Worm (Caenorhabditis elegans) whole organism, L4 larva: ENCODE data around the gene T28C6.8.

Experiments used
- F10B5.3 ChIP-seq: sonication (generic microtip); optimal IDR thresholded peaks from 2 replicates; lab custom pipeline; 2016; ENCODE audit warnings: mild to moderate bottlenecking, missing genetic modification characterization, missing compliant biosample characterization
- T26A8.4 ChIP-seq: fragments of 200-800 bp; sonication (Bioruptor generic); IDR thresholded peaks from 2 replicates; pipeline ENCODE4 v1.3.6; 2022; ENCODE audit warnings: missing genetic modification characterization, missing compliant biosample characterization
- Y5F2A.4 ChIP-seq: fragments of 200-800 bp; sonication (Bioruptor generic); optimal IDR thresholded peaks from 2 replicates; lab custom pipeline; 2018; ENCODE audit warnings: mild to moderate bottlenecking, missing genetic modification characterization, missing compliant biosample characterization
- ZK546.5 ChIP-seq, 2 experiments: sonication (generic microtip); optimal IDR thresholded peaks; 2 replicates each; lab custom pipeline; 2017; ENCODE audit warnings: missing biosample characterization in 2 of 2, missing genetic modification characterization in 2 of 2
- aha-1 ChIP-seq: fragments of 150-350 bp; peaks from one replicate; lab custom pipeline; 2014; ENCODE audit warnings: missing biosample characterization, missing genetic modification characterization
- cey-2 ChIP-seq: sonication (generic microtip); optimal IDR thresholded peaks from 3 replicates; lab custom pipeline; 2017; ENCODE audit warnings: missing genetic modification characterization, mild to moderate bottlenecking, missing compliant biosample characterization, antibody characterized with exemption, borderline replicate concordance; ENCODE audit not compliant: insufficient read depth
- ctbp-1 ChIP-seq: fragments of 200-800 bp; sonication (Bioruptor generic); IDR thresholded peaks from 2 replicates; pipeline ENCODE4 v1.3.6; 2022; ENCODE audit warnings: missing genetic modification reagents, missing genetic modification characterization, missing compliant biosample characterization
- daf-12 ChIP-seq: fragments of 150-350 bp; optimal IDR thresholded peaks from 2 replicates; lab custom pipeline; 2014; ENCODE audit warnings: missing biosample characterization, missing genetic modification reagents, missing genetic modification characterization
- daf-16 ChIP-seq, 3 experiments: sonication (generic microtip); optimal IDR thresholded peaks; 2 replicates each; lab custom pipeline; 2016 to 2017; ENCODE audit warnings: missing genetic modification characterization in 3 of 3, missing genetic modification reagents in 3 of 3, mild to moderate bottlenecking in 2 of 3, missing compliant biosample characterization in 2 of 3, missing biosample characterization in 1 of 3, moderate library complexity in 1 of 3
- daf-19 ChIP-seq: fragments of 200-800 bp; sonication (Bioruptor generic); conservative IDR thresholded peaks from 2 replicates; pipeline ENCODE4 v1.3.6; 2022; ENCODE audit warnings: missing genetic modification characterization, missing compliant biosample characterization
- daf-8 ChIP-seq: fragments of 200-800 bp; sonication (Bioruptor generic); IDR thresholded peaks from 2 replicates; pipeline ENCODE4 v1.3.6; 2022; ENCODE audit warnings: missing genetic modification characterization, missing compliant biosample characterization
- duxl-1 ChIP-seq: sonication (generic microtip); optimal IDR thresholded peaks from 2 replicates; lab custom pipeline; 2016; ENCODE audit warnings: mild to moderate bottlenecking, missing genetic modification characterization, moderate library complexity, missing compliant biosample characterization; ENCODE audit not compliant: poor library complexity
- dve-1 ChIP-seq: sonication (generic microtip); optimal IDR thresholded peaks from 2 replicates; lab custom pipeline; 2017; ENCODE audit warnings: antibody characterized with exemption, mild to moderate bottlenecking, missing genetic modification characterization, missing compliant biosample characterization; ENCODE audit not compliant: insufficient read depth
- egl-27 ChIP-seq: sonication (generic microtip); optimal IDR thresholded peaks from 3 replicates; lab custom pipeline; 2017; ENCODE audit warnings: missing biosample characterization, missing genetic modification reagents, missing genetic modification characterization
- hlh-11 ChIP-seq: fragments of 200-800 bp; sonication (Bioruptor generic); optimal IDR thresholded peaks from 2 replicates; lab custom pipeline; 2018; ENCODE audit warnings: mild to moderate bottlenecking, missing genetic modification characterization, missing compliant biosample characterization
- jun-1 ChIP-seq: fragments of 150-350 bp; optimal IDR thresholded peaks from 2 replicates; lab custom pipeline; 2014; ENCODE audit warnings: missing biosample characterization, missing genetic modification reagents, missing genetic modification characterization
- lin-13 ChIP-seq: fragments of 150-350 bp; optimal IDR thresholded peaks from 2 replicates; lab custom pipeline; 2014; ENCODE audit warnings: missing biosample characterization, missing genetic modification reagents, missing genetic modification characterization
- lin-15B ChIP-seq: fragments of 150-350 bp; sonication (generic microtip); optimal IDR thresholded peaks from 3 replicates; lab custom pipeline; 2014; ENCODE audit warnings: missing biosample characterization, missing genetic modification characterization
- lir-3 ChIP-seq: sonication (generic microtip); optimal IDR thresholded peaks from 2 replicates; lab custom pipeline; 2016; ENCODE audit warnings: mild to moderate bottlenecking, missing genetic modification characterization, missing compliant biosample characterization
- madf-9 ChIP-seq: fragments of 200-800 bp; sonication (Bioruptor generic); conservative IDR thresholded peaks from 2 replicates; pipeline ENCODE4 v1.3.6; 2022; ENCODE audit warnings: missing genetic modification reagents, missing genetic modification characterization, missing compliant biosample characterization
- mep-1 ChIP-seq: fragments of 150-350 bp; sonication (generic microtip); optimal IDR thresholded peaks from 3 replicates; lab custom pipeline; 2014; ENCODE audit warnings: missing biosample characterization, missing genetic modification characterization
- mes-2 ChIP-seq: sonication (generic microtip); optimal IDR thresholded peaks from 2 replicates; lab custom pipeline; 2016; ENCODE audit warnings: missing genotype, mild to moderate bottlenecking, missing genetic modification characterization, missing compliant biosample characterization; ENCODE audit not compliant: poor library complexity, severe bottlenecking
- nhr-28 ChIP-seq: fragments of 150-350 bp; optimal IDR thresholded peaks from 2 replicates; lab custom pipeline; 2014; ENCODE audit warnings: missing biosample characterization, missing genetic modification characterization
- nhr-41 ChIP-seq: fragments of 200-800 bp; sonication (Bioruptor generic); IDR thresholded peaks from 2 replicates; pipeline ENCODE4 v1.3.6; 2022; ENCODE audit warnings: missing genetic modification reagents, missing genetic modification characterization, missing compliant biosample characterization
- nhr-6 ChIP-seq: fragments of 150-350 bp; optimal IDR thresholded peaks from 2 replicates; lab custom pipeline; 2014; ENCODE audit warnings: missing biosample characterization, missing genetic modification characterization
- pqm-1 ChIP-seq: sonication (generic microtip); optimal IDR thresholded peaks from 2 replicates; lab custom pipeline; 2017; ENCODE audit warnings: missing biosample characterization, missing genetic modification characterization
- tra-1 ChIP-seq: fragments of 200-800 bp; sonication (Bioruptor generic); IDR thresholded peaks from 2 replicates; pipeline ENCODE4 v1.3.6; 2022; ENCODE audit warnings: missing genetic modification reagents, missing genetic modification characterization, missing compliant biosample characterization
- unc-39 ChIP-seq: sonication (generic microtip); optimal IDR thresholded peaks from 2 replicates; lab custom pipeline; 2017; ENCODE audit warnings: missing biosample characterization, missing genetic modification characterization
- unc-62 ChIP-seq, 3 experiments: fragments of 150-350 bp in 1 of 3; sonication (generic microtip); optimal IDR thresholded peaks in 2 of 3; peaks in 1 of 3; 1 replicate in 1 of 3; 2 replicates in 2 of 3; lab custom pipeline; 2014 to 2017; ENCODE audit warnings: missing biosample characterization in 3 of 3, missing genetic modification characterization in 3 of 3, missing genetic modification reagents in 3 of 3, missing genotype in 1 of 3

T28C6.8 gene

DNA sequence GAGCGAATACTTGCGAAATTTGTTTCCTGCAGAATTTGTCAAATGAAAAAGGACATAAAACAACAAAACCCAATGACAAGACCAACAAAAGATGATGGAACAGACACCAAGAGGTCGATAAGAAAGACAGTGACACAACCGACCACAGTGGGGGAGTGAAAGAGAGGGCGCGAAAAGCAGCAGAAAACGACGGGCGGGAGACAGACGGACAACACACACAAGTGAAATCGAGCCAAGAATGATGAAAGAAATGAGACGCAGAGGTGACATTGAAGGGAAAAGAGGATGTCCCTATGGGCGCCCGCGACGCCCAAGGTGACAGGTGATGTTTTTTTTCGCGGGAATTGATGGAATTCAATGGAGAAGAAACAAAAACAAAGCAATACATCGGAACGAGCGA, 35.6 kb upstream of the T28C6.8 start (continued):
- TF ChIP-seq jun-1, result no peak
- TF ChIP-seq F10B5.3 (tag; lab: Kevin White, UChicago), result no peak
- no peak for TF ChIP-seq daf-8
- TF ChIP-seq lir-3 (tag; lab: Kevin White, UChicago), result no peak
- TF ChIP-seq unc-39 (tag; lab: Kevin White, UChicago), result no peak
- TF ChIP-seq daf-12 (tag; lab: Kevin White, UChicago), result no peak
- peak; percentile 14 for TF ChIP-seq mes-2 (tag; lab: Kevin White, UChicago)
- no peak for TF ChIP-seq nhr-6
- TF ChIP-seq daf-19, result no peak
- TF ChIP-seq unc-62 (GFP tag; optimal IDR thresholded peaks at IDR 0.05 in 1 of 2; lab: Kevin White, UChicago), result peak in 1 of 2 experiments; percentile 96
- TF ChIP-seq unc-62 (tag; optimal IDR thresholded peaks at IDR 0.05; lab: Kevin White, UChicago), result no peak

DNA sequence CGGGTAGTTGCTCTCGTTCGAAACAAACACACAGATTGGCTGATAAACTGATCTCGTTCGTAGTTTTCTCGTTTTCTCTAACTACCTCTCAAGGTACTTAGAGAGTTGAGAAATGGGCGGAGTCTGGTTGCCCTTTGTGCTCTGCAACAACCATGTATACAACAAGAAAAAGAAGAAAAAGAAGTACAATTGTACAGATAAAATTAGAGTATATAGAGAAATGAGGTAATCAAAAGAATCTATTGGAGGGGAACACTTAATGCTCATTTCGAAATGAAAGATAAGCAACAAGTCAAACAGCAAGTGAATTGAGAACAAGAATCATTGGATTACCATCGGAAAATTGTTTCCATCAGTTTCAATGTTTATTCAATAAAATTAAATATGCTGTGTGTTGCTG, 34.8 kb upstream of the T28C6.8 start, which contains the start of gene C09G9.1:
C09G9.1 (minus strand) TSS at position 143 of the 400 bp plus-strand sequence.
- no peak for TF ChIP-seq ZK546.5 (tag; optimal IDR thresholded peaks at IDR 0.05; lab: Kevin White, UChicago)
- TF ChIP-seq tra-1 (GFP tag; lab: Robert Waterston, UW), result no peak
- TF ChIP-seq T26A8.4, result no peak
- TF ChIP-seq pqm-1 (tag; lab: Kevin White, UChicago), result peak; percentile 67
- peak; percentile 51 for TF ChIP-seq nhr-28 (tag; lab: Kevin White, UChicago)
- TF ChIP-seq lin-13 (GFP tag; lab: Kevin White, UChicago), result no peak
- no peak for TF ChIP-seq duxl-1 (tag; lab: Kevin White, UChicago)
- TF ChIP-seq madf-9 (GFP tag; lab: Robert Waterston, UW), result no peak
- TF ChIP-seq nhr-41, result no peak
- peak in 1 of 2 experiments; percentile 51 for TF ChIP-seq unc-62 (GFP tag; optimal IDR thresholded peaks at IDR 0.05 in 1 of 2; lab: Kevin White, UChicago)
- no peak for TF ChIP-seq unc-62 (tag; optimal IDR thresholded peaks at IDR 0.05; lab: Kevin White, UChicago)
- TF ChIP-seq daf-16 (GFP tag; optimal IDR thresholded peaks at IDR 0.05; lab: Kevin White, UChicago), result no peak
- TF ChIP-seq daf-16 (tag; optimal IDR thresholded peaks at IDR 0.05; lab: Kevin White, UChicago), result peak; percentile 23
- peak; percentile 40 for TF ChIP-seq dve-1 (tag; lab: Kevin White, UChicago)
- TF ChIP-seq, all 104 proteins: peak for 5

DNA sequence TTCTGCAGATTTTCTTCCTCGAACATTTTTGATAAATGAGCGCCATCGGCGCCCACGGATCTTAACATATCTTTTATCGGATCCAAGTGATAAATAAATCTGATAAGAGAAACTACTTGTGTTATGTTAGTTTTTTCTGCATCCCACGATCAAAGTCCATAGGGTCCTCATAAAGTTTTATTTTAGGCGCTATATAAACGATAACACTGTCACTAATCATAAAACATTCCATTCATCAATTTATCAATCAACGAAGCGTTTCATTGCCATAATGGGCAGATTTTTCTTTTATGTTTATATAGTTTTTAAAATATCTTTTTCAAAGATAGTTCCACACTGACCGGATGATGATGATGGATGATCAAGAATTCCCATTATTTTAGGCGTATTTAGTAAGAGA, 34.1 kb upstream of the T28C6.8 start:
- TF ChIP-seq lin-15B (tag; lab: Kevin White, UChicago) (no peak), mep-1 (tag; lab: Kevin White, UChicago) (no peak), daf-16 (GFP tag; optimal IDR thresholded peaks at IDR 0.05; lab: Kevin White, UChicago) (peak in 1 of 2 experiments; percentile 13), daf-16 (tag; optimal IDR thresholded peaks at IDR 0.05; lab: Kevin White, UChicago) (no peak), hlh-11 (tag; lab: Kevin White, UChicago) (no peak), unc-62 (GFP tag; optimal IDR thresholded peaks at IDR 0.05 in 1 of 2; lab: Kevin White, UChicago) (peak in 1 of 2 experiments; percentile 98), unc-62 (tag; optimal IDR thresholded peaks at IDR 0.05; lab: Kevin White, UChicago) (no peak), ctbp-1 (GFP tag; lab: Robert Waterston, UW) (no peak), cey-2 (tag; lab: Kevin White, UChicago) (peak; percentile 13), nhr-28 (tag; lab: Kevin White, UChicago) (peak; percentile 41)

DNA sequence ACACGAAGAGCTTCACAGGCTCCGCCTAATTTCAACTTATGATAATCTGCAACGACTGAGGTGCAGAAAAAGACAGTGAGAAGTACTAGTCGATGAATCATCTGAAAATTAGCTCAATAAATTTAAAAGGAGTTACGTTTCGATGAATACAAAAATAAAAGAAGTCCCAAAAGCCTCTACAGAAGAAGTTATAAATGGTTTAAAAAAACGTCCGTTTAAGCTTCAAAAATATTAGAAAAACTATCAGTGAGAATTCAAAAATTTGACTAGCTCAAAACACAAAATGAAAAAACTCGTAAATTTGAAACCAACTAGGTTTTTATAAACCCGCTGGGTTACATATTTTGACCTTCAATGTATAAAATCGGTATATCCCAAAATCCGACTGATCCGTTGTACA, 25.4 kb upstream of the T28C6.8 start, which contains the start of gene T11B7.5:
T11B7.5 (minus strand) TSS at position 101 of the 400 bp plus-strand sequence.
- TF ChIP-seq aha-1 (tag; lab: Kevin White, UChicago) (peak; percentile 17), Y5F2A.4 (GFP tag; lab: Kevin White, UChicago) (no peak)
- TF ChIP-seq, all 104 proteins: peak for 1

ce11 chrIV:8853301-8853700, 22.8 kb upstream of the T28C6.8 start:
- TF ChIP-seq aha-1 (tag; lab: Kevin White, UChicago) (peak; percentile 67), egl-27 (tag; lab: Kevin White, UChicago) (no peak)
